Worm (Caenorhabditis elegans): ENCODE measurements around the gene rimb-1.

Gene rimb-1

ce11 chrIII:1831104-1831503 is 43.0 kb downstream of the rimb-1 start:
- TF ChIP-seq F33H1.4 (GFP tag; IDR thresholded peaks at IDR 0.05) = 0 out of 2 replicates have a peak, but pooled peaks have one; percentile 22
- no peak for TF ChIP-seq Y53F4B.3 (GFP tag; IDR thresholded peaks at IDR 0.05)
- TF ChIP-seq efl-1 (GFP tag; optimal IDR thresholded peaks at IDR 0.05) = peak; percentile 31
- peak; percentile 62 for TF ChIP-seq lsl-1 (GFP tag; optimal IDR thresholded peaks at IDR 0.05)
- TF ChIP-seq lin-54 (GFP tag; optimal IDR thresholded peaks at IDR 0.05) = peak; percentile 66
- no peak for TF ChIP-seq ceh-27 (GFP tag; optimal IDR thresholded peaks at IDR 0.05)
- TF ChIP-seq ceh-91 (GFP tag; IDR thresholded peaks at IDR 0.05) = 0 out of 2 replicates have a peak, but pooled peaks have one; percentile 25
- TF ChIP-seq dpl-1 (GFP tag; optimal IDR thresholded peaks at IDR 0.05) = peak; percentile 10
- no peak for TF ChIP-seq ZK185.1 (tag; optimal IDR thresholded peaks at IDR 0.05; ENCODE audit: poor library complexity, severe bottlenecking)
- peak; percentile 37; the same call in 1 of the 2 replicates for TF ChIP-seq madf-6 (GFP tag; IDR thresholded peaks at IDR 0.05)

- no peak for TF ChIP-seq pbrm-1 (GFP tag; IDR thresholded peaks at IDR 0.05)
- no peak for TF ChIP-seq hlh-26 (GFP tag; conservative IDR thresholded peaks at IDR 0.05)
- no peak for TF ChIP-seq attf-5 (GFP tag; optimal IDR thresholded peaks at IDR 0.05)
- no peak for TF ChIP-seq dpff-1 (tag; optimal IDR thresholded peaks at IDR 0.05)
- TF ChIP-seq rcor-1 (GFP tag; IDR thresholded peaks at IDR 0.05) = no peak
- TF ChIP-seq egl-44 (GFP tag; IDR thresholded peaks at IDR 0.05) = no peak
- TF ChIP-seq T07F8.4 (tag; optimal IDR thresholded peaks at IDR 0.05) = no peak
- no peak for TF ChIP-seq ekl-4 (GFP tag; IDR thresholded peaks at IDR 0.05)
- TF ChIP-seq lsy-27 (tag; optimal IDR thresholded peaks at IDR 0.05; ENCODE audit: borderline replicate concordance, insufficient read depth) = no peak
- no peak for TF ChIP-seq sdz-38 (tag; optimal IDR thresholded peaks at IDR 0.05)
- no peak for TF ChIP-seq let-526 (GFP tag; IDR thresholded peaks at IDR 0.05)
- TF ChIP-seq ceh-40 (GFP tag; IDR thresholded peaks at IDR 0.05) = no peak
Measured at ce11 chrIII:1832453-1832852, 44.3 kb downstream of the rimb-1 start.

ce11 chrIII:1833984-1834563 is 45.9 kb downstream of the rimb-1 start, which contains the start of gene rexd-1:
rexd-1 (plus strand) TSS chrIII:1834513.
- TF ChIP-seq zim-3 (tag; optimal IDR thresholded peaks at IDR 0.05) (no peak), lin-54 (GFP tag; optimal IDR thresholded peaks at IDR 0.05) (no peak), F22D6.2 (tag; optimal IDR thresholded peaks at IDR 0.05) (no peak), Y79H2A.3 (GFP tag; conservative IDR thresholded peaks at IDR 0.05) (no peak), F55B11.4 (tag; optimal IDR thresholded peaks at IDR 0.05; ENCODE audit: borderline replicate concordance, insufficient read depth) (no peak), dpff-1 (tag; optimal IDR thresholded peaks at IDR 0.05) (no peak), nhr-27 (tag; optimal IDR thresholded peaks at IDR 0.05) (no peak), sea-2 (GFP tag; IDR thresholded peaks at IDR 0.05) (no peak), B0019.2 (GFP tag; conservative IDR thresholded peaks at IDR 0.05) (no peak), ceh-100 (GFP tag; IDR thresholded peaks at IDR 0.05) (no peak), egl-18 (GFP tag; IDR thresholded peaks at IDR 0.05) (no peak), ztf-3 (GFP tag; optimal IDR thresholded peaks at IDR 0.05) (no peak), somi-1 (GFP tag; optimal IDR thresholded peaks at IDR 0.05) (no peak), lin-26 (GFP tag; IDR thresholded peaks at IDR 0.05) (no peak), madf-6 (GFP tag; IDR thresholded peaks at IDR 0.05) (no peak), hsf-1 (GFP tag; IDR thresholded peaks at IDR 0.05) (no peak)

Measured in whole organism, young adult.